Fruit fly (Drosophila melanogaster) Kc167 (cell line): ENCODE results near the gene CG15172.

Experiments used
- Myc ChIP-seq: fragments of >200 bp; optimal IDR thresholded peaks from 2 replicates; lab custom pipeline; 2017; ENCODE audit warnings: missing external identifiers
- Sin3A ChIP-seq: fragments of >200 bp; optimal IDR thresholded peaks from 2 replicates; lab custom pipeline; 2018; ENCODE audit warnings: missing external identifiers
- h ChIP-seq: fragments of >200 bp; optimal IDR thresholded peaks from 3 replicates; lab custom pipeline; 2018; ENCODE audit warnings: missing external identifiers
- insv ChIP-seq: fragments of >200 bp; optimal IDR thresholded peaks from 3 replicates; lab custom pipeline; 2018; ENCODE audit warnings: missing external identifiers
- psq ChIP-seq: fragments of >200 bp; optimal IDR thresholded peaks from 2 replicates; lab custom pipeline; 2017; ENCODE audit warnings: missing external identifiers
- ttk ChIP-seq: sonication (Bioruptor generic); optimal IDR thresholded peaks from 2 replicates; lab custom pipeline; 2017; ENCODE audit warnings: missing external identifiers

The CG15172 gene

DNA sequence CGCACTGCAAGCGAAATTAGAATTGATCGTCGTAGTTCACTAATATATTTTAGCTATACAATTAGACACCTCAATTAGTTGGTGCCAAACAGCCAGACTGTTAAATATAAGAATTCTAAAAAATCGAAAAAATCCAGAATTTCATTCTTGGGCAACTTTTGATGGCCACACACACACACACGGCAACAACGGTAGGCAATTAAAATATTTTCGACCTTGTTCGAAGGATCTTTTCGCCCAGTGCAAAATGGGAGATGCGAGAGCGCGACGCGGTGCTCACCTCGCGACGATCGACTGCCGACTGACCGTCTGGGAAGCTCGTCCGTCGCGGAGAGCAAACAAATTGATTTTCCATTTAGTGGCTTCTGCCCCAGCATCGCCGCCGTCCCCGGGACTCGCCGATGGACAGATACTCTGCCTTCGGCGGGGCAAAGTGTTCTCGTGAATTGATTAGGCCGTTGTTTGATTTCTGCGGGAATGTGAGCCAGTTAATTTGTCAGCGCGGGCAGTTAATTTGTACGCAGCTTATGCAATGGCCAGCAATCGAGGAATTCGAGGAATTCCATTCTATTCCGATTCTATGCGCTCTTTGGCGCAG is 47.4 kb downstream of the CG15172 start, which contains the start of gene CG10702:
TSS of gene CG10702 (minus strand) at position 304 of the 598 bp plus-strand sequence.
- TF ChIP-seq psq (lab: Kevin White, UChicago) (no peak), Sin3A (no peak), Myc (lab: Kevin White, UChicago) (no peak), h (lab: Kevin White, UChicago) (no peak), insv (lab: Kevin White, UChicago) (no peak), ttk (lab: Kevin White, UChicago) (no peak)

DNA sequence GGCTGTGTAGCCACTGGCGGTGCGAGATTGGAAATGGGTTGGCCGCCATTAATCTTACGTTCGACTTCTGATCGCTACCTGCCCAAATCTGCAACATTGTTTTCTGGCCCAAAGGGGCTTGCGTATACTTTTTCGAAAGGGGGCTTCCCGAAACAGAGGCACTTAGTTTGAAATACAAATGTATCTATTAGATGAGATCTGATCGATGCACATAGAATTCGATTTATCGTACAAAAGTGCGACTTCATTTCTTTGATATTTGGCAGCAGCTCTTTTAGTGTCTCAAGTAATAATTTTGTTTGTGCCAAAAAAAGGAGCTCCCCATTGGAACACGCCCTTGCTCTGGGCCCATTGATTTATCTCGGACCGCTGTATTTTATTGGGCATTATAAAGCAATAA is 49.5 kb downstream of the CG15172 start:
- no peak for TF ChIP-seq Sin3A
